Worm (Caenorhabditis elegans) whole organism, L2 larva: ENCODE measurements around the gene nfyc-1.

Experiments
- R02D3.7 ChIP-seq: fragments of 150-350 bp; optimal IDR thresholded peaks from 2 replicates; lab custom pipeline; 2014; ENCODE audit warnings: missing biosample characterization, missing genetic modification characterization
- ama-1 ChIP-seq: fragments of 150-350 bp; optimal IDR thresholded peaks from 2 replicates; lab custom pipeline; 2018; ENCODE audit warnings: inconsistent platforms
- elt-3 ChIP-seq: sonication (generic microtip); optimal IDR thresholded peaks from 2 replicates; lab custom pipeline; 2017; ENCODE audit warnings: missing biosample characterization, missing genetic modification characterization
- fos-1 ChIP-seq: fragments of 150-350 bp; optimal IDR thresholded peaks from 2 replicates; lab custom pipeline; 2014; ENCODE audit warnings: missing biosample characterization, missing genetic modification characterization
- skn-1 ChIP-seq: sonication (generic microtip); optimal IDR thresholded peaks from 2 replicates; lab custom pipeline; 2017; ENCODE audit warnings: missing biosample characterization, missing genetic modification characterization
- unc-62 ChIP-seq: fragments of 150-350 bp; optimal IDR thresholded peaks from 2 replicates; lab custom pipeline; 2014; ENCODE audit warnings: missing biosample characterization, missing genetic modification reagents, missing genetic modification characterization
- zag-1 ChIP-seq: fragments of 150-350 bp; optimal IDR thresholded peaks from 2 replicates; lab custom pipeline; 2014; ENCODE audit warnings: missing biosample characterization, missing genetic modification characterization
- ztf-11 ChIP-seq: sonication (generic microtip); optimal IDR thresholded peaks from 2 replicates; lab custom pipeline; 2017; ENCODE audit warnings: missing biosample characterization, missing genetic modification characterization

ce11 chrII:23025-23424, 20.7 kb upstream of the nfyc-1 start, which contains the start of gene sqt-2:
- TF ChIP-seq R02D3.7 (tag; lab: Kevin White, UChicago) = no peak
- no peak for TF ChIP-seq fos-1 (tag; lab: Kevin White, UChicago)
- no peak for TF ChIP-seq unc-62 (GFP tag; lab: Kevin White, UChicago)
- no peak for TF ChIP-seq ztf-11
- no peak for TF ChIP-seq skn-1 (tag; lab: Kevin White, UChicago)
- no peak for TF ChIP-seq zag-1 (tag; lab: Kevin White, UChicago)
- no peak for TF ChIP-seq elt-3 (tag; lab: Kevin White, UChicago)
- TF ChIP-seq ama-1 (lab: Kevin White, UChicago) = peak; percentile 13
